Worm (Caenorhabditis elegans) whole organism, L4 larva: Measurements from ENCODE around the gene lst-2.

Experiments used
- R02D3.7 ChIP-seq: fragments of 150-350 bp; sonication (generic microtip); optimal IDR thresholded peaks from 3 replicates; lab custom pipeline; 2014; ENCODE audit warnings: missing biosample characterization, missing genetic modification characterization
- ama-1 ChIP-seq: fragments of 150-350 bp; optimal IDR thresholded peaks from 2 replicates; lab custom pipeline; 2014; ENCODE audit warnings: inconsistent platforms, mixed read lengths
- ctbp-1 ChIP-seq: fragments of 200-800 bp; sonication (Bioruptor generic); IDR thresholded peaks from 2 replicates; pipeline ENCODE4 v1.3.6; 2022; ENCODE audit warnings: missing genetic modification reagents, missing genetic modification characterization, missing compliant biosample characterization
- dmd-9 ChIP-seq: fragments of 200-800 bp; sonication (Bioruptor generic); IDR thresholded peaks from 2 replicates; pipeline ENCODE4 v1.3.6; 2022; ENCODE audit warnings: missing genetic modification reagents, missing genetic modification characterization, missing compliant biosample characterization
- dpl-1 ChIP-seq: fragments of 150-350 bp; optimal IDR thresholded peaks from 2 replicates; lab custom pipeline; 2014; ENCODE audit warnings: missing biosample characterization, missing genetic modification reagents, missing genetic modification characterization
- fkh-10 ChIP-seq: fragments of 150-350 bp; optimal IDR thresholded peaks from 2 replicates; lab custom pipeline; 2014; ENCODE audit warnings: missing biosample characterization, missing genetic modification reagents, missing genetic modification characterization
- lin-29 ChIP-seq: fragments of 200-800 bp; sonication (Bioruptor generic); IDR thresholded peaks from 2 replicates; pipeline ENCODE4 v1.3.6; 2022; ENCODE audit warnings: missing genetic modification reagents, missing genetic modification characterization, missing compliant biosample characterization
- lsy-2 ChIP-seq, 2 experiments: fragments of 150-350 bp in 1 of 2; sonication (generic microtip) in 1 of 2; optimal IDR thresholded peaks; 2 replicates each; lab custom pipeline; 2014 to 2017; ENCODE audit warnings: missing biosample characterization in 2 of 2, missing genetic modification characterization in 2 of 2
- mdl-1 ChIP-seq, 2 experiments: fragments of 150-350 bp in 1 of 2; sonication (generic microtip) in 1 of 2; optimal IDR thresholded peaks; 2 replicates each; lab custom pipeline; 2014 to 2017; ENCODE audit warnings: missing biosample characterization in 2 of 2, missing genetic modification characterization in 2 of 2
- nhr-11 ChIP-seq: fragments of 150-350 bp; optimal IDR thresholded peaks from 2 replicates; lab custom pipeline; 2014; ENCODE audit warnings: missing biosample characterization, missing genetic modification characterization
- nhr-41 ChIP-seq: fragments of 200-800 bp; sonication (Bioruptor generic); IDR thresholded peaks from 2 replicates; pipeline ENCODE4 v1.3.6; 2022; ENCODE audit warnings: missing genetic modification reagents, missing genetic modification characterization, missing compliant biosample characterization
- pqm-1 ChIP-seq: sonication (generic microtip); optimal IDR thresholded peaks from 2 replicates; lab custom pipeline; 2017; ENCODE audit warnings: missing biosample characterization, missing genetic modification characterization
- zag-1 ChIP-seq: fragments of 150-350 bp; optimal IDR thresholded peaks from 2 replicates; lab custom pipeline; 2014; ENCODE audit warnings: missing biosample characterization, missing genetic modification characterization

ce11 chrX:4371413-4371812 is 11.8 kb downstream of the lst-2 start, which contains the start of gene R160.13:
- TF ChIP-seq zag-1 (no peak), lsy-2 (tag; optimal IDR thresholded peaks at IDR 0.05; lab: Kevin White, UChicago) (no peak), pqm-1 (tag; lab: Kevin White, UChicago) (no peak), mdl-1 (tag; optimal IDR thresholded peaks at IDR 0.05; lab: Kevin White, UChicago) (no peak), dmd-9 (GFP tag; lab: Robert Waterston, UW) (no peak), nhr-11 (no peak), ctbp-1 (GFP tag; lab: Robert Waterston, UW) (no peak), nhr-41 (GFP tag; lab: Robert Waterston, UW) (no peak), lin-29 (GFP tag; lab: Robert Waterston, UW) (no peak), R02D3.7 (tag; lab: Kevin White, UChicago) (no peak), dpl-1 (GFP tag; lab: Kevin White, UChicago) (no peak), ama-1 (lab: Kevin White, UChicago) (no peak), fkh-10 (GFP tag; lab: Kevin White, UChicago) (no peak)
